Worm (Caenorhabditis elegans): Measurements from ENCODE around the gene B0524.3.

DNA sequence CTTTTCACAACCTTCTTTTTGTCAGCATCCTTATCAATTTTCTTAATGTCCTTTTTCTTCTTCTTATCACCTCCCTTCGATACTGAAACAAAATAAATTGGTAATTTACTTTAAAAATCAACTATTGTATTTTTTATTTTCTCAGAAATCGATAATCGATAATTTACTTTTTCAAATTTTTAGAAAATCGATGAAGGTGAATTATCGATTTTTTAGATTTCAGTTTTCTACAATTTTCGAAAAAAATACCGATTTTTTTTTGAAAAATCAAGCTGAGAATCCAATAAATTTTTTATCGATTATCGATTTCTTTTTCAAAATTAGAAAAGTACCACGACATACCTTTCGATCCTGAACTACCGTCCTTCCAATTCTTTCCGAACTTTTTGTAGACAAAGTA lies 4.8 kb upstream of the B0524.3 start:
- TF ChIP-seq unc-120 (tag; optimal IDR thresholded peaks at IDR 0.05; ENCODE audit: poor library complexity, severe bottlenecking) (no peak), lin-13 (tag; optimal IDR thresholded peaks at IDR 0.05) (no peak), pha-4 (tag; optimal IDR thresholded peaks at IDR 0.05) (no peak), blmp-1 (tag; optimal IDR thresholded peaks at IDR 0.05) (no peak), ceh-83 (GFP tag; optimal IDR thresholded peaks at IDR 0.05) (no peak), nhr-76 (tag; optimal IDR thresholded peaks at IDR 0.05) (no peak), snpc-4 (tag; optimal IDR thresholded peaks at IDR 0.05) (no peak), sptf-1 (tag; optimal IDR thresholded peaks at IDR 0.05) (no peak), nhr-237 (tag; optimal IDR thresholded peaks at IDR 0.05) (no peak), flh-1 (GFP tag; optimal IDR thresholded peaks at IDR 0.05) (no peak), nhr-12 (tag; optimal IDR thresholded peaks at IDR 0.05) (no peak), cnd-1 (tag; optimal IDR thresholded peaks at IDR 0.05) (no peak), elt-1 (tag; optimal IDR thresholded peaks at IDR 0.05; ENCODE audit: borderline replicate concordance, insufficient read depth) (no peak)

All from whole organism, mixed stage, embryonic.